Worm (Caenorhabditis elegans): Measurements from ENCODE around the gene K07F5.15.

Gene K07F5.15

ce11 chrIV:9867915-9868314 is 3.0 kb downstream of the K07F5.15 start:
- TF ChIP-seq gmeb-1 (tag; optimal IDR thresholded peaks at IDR 0.05) (peak; percentile 59), nhr-21 (tag; optimal IDR thresholded peaks at IDR 0.05) (peak; percentile 99), sma-3 (GFP tag; optimal IDR thresholded peaks at IDR 0.05) (peak; percentile 96), crh-2 (tag; optimal IDR thresholded peaks at IDR 0.05) (peak; percentile 49), lsy-2 (tag; optimal IDR thresholded peaks at IDR 0.05) (peak in 1 of 2 experiments; percentile 68), egl-27 (tag; optimal IDR thresholded peaks at IDR 0.05) (peak; percentile 48), blmp-1 (tag; optimal IDR thresholded peaks at IDR 0.05; ENCODE audit: insufficient read depth) (peak; percentile 91), F13H6.1 (tag; optimal IDR thresholded peaks at IDR 0.05) (peak; percentile 33), ztf-1 (GFP tag; conservative IDR thresholded peaks at IDR 0.05) (no peak), fos-1 (tag; optimal IDR thresholded peaks at IDR 0.05) (peak; percentile 42), nhr-129 (tag; optimal IDR thresholded peaks at IDR 0.05) (peak; percentile 63), unc-62 (GFP tag; optimal IDR thresholded peaks at IDR 0.05) (no peak), ztf-4 (tag; optimal IDR thresholded peaks at IDR 0.05) (peak; percentile 18), nhr-6 (tag; optimal IDR thresholded peaks at IDR 0.05) (peak; percentile 52), nhr-25 (tag; optimal IDR thresholded peaks at IDR 0.05) (peak; percentile 97), sma-9 (GFP tag; optimal IDR thresholded peaks at IDR 0.05) (peak; percentile 98), sma-9 (tag; optimal IDR thresholded peaks at IDR 0.05) (no peak), nhr-237 (tag; optimal IDR thresholded peaks at IDR 0.05) (no peak), lin-39 (tag; optimal IDR thresholded peaks at IDR 0.05) (no peak), alr-1 (tag; optimal IDR thresholded peaks at IDR 0.05) (no peak), zag-1 (tag; optimal IDR thresholded peaks at IDR 0.05) (no peak), mdl-1 (tag; optimal IDR thresholded peaks at IDR 0.05) (peak in 1 of 2 experiments; percentile 77)

ce11 chrIV:9869344-9869743 is 4.5 kb downstream of the K07F5.15 start:
- TF ChIP-seq ztf-1 (GFP tag; conservative IDR thresholded peaks at IDR 0.05), result no peak
- no peak for TF ChIP-seq nhr-237 (tag; optimal IDR thresholded peaks at IDR 0.05)
- TF ChIP-seq unc-39 (tag; optimal IDR thresholded peaks at IDR 0.05), result no peak
- no peak for TF ChIP-seq fos-1 (tag; optimal IDR thresholded peaks at IDR 0.05)
- no peak for TF ChIP-seq nhr-25 (tag; optimal IDR thresholded peaks at IDR 0.05)
- TF ChIP-seq F13H6.1 (tag; optimal IDR thresholded peaks at IDR 0.05), result no peak
- TF ChIP-seq C34F6.9 (tag; optimal IDR thresholded peaks at IDR 0.05), result no peak
- no peak for TF ChIP-seq dmd-4 (tag; optimal IDR thresholded peaks at IDR 0.05)
- no peak for TF ChIP-seq gmeb-1 (tag; optimal IDR thresholded peaks at IDR 0.05)
- TF ChIP-seq ztf-11 (tag; optimal IDR thresholded peaks at IDR 0.05), result no peak
- TF ChIP-seq ztf-4 (tag; optimal IDR thresholded peaks at IDR 0.05), result no peak
- no peak for TF ChIP-seq nhr-23 (tag; optimal IDR thresholded peaks at IDR 0.05)
- TF ChIP-seq elt-1 (tag; optimal IDR thresholded peaks at IDR 0.05), result no peak
- TF ChIP-seq ZK546.5 (tag; optimal IDR thresholded peaks at IDR 0.05), result no peak
- TF ChIP-seq sma-9 (GFP tag; optimal IDR thresholded peaks at IDR 0.05), result no peak
- no peak for TF ChIP-seq sma-9 (tag; optimal IDR thresholded peaks at IDR 0.05)

- TF ChIP-seq ama-1 (optimal IDR thresholded peaks at IDR 0.05), result no peak
- peak; percentile 9 for TF ChIP-seq sma-9 (GFP tag; optimal IDR thresholded peaks at IDR 0.05)
- TF ChIP-seq sma-9 (tag; optimal IDR thresholded peaks at IDR 0.05), result no peak
- TF ChIP-seq nhr-21 (tag; optimal IDR thresholded peaks at IDR 0.05), result no peak
- no peak for TF ChIP-seq mab-5 (tag; optimal IDR thresholded peaks at IDR 0.05)
- TF ChIP-seq nhr-25 (tag; optimal IDR thresholded peaks at IDR 0.05), result peak; percentile 53
Measured at ce11 chrIV:9872210-9872609, 7.3 kb downstream of the K07F5.15 start.

ce11 chrIV:9872786-9873185 is 7.9 kb downstream of the K07F5.15 start:
- peak; percentile 78 for TF ChIP-seq crh-2 (tag; optimal IDR thresholded peaks at IDR 0.05)
- TF ChIP-seq zag-1 (tag; optimal IDR thresholded peaks at IDR 0.05), result peak; percentile 57
- no peak for TF ChIP-seq ztf-4 (tag; optimal IDR thresholded peaks at IDR 0.05)
- no peak for TF ChIP-seq unc-39 (tag; optimal IDR thresholded peaks at IDR 0.05)
- TF ChIP-seq fos-1 (tag; optimal IDR thresholded peaks at IDR 0.05), result peak; percentile 81
- TF ChIP-seq F13H6.1 (tag; optimal IDR thresholded peaks at IDR 0.05), result peak; percentile 36
- peak; percentile 70 for TF ChIP-seq sma-9 (GFP tag; optimal IDR thresholded peaks at IDR 0.05)
- TF ChIP-seq sma-9 (tag; optimal IDR thresholded peaks at IDR 0.05), result no peak
- no peak for TF ChIP-seq nhr-10 (tag; optimal IDR thresholded peaks at IDR 0.05)
- TF ChIP-seq C34F6.9 (tag; optimal IDR thresholded peaks at IDR 0.05), result peak; percentile 35
- peak; percentile 9 for TF ChIP-seq unc-55 (GFP tag; optimal IDR thresholded peaks at IDR 0.05)
- TF ChIP-seq skn-1 (tag; optimal IDR thresholded peaks at IDR 0.05), result peak; percentile 32
- TF ChIP-seq lsy-2 (tag; optimal IDR thresholded peaks at IDR 0.05), result peak in 1 of 2 experiments; percentile 34
- peak; percentile 47 for TF ChIP-seq nhr-129 (tag; optimal IDR thresholded peaks at IDR 0.05)

ce11 chrIV:9873837-9874236 is 9.0 kb downstream of the K07F5.15 start:
- TF ChIP-seq skn-1 (tag; optimal IDR thresholded peaks at IDR 0.05), result no peak
- no peak for TF ChIP-seq Y55F3AM.14 (GFP tag; optimal IDR thresholded peaks at IDR 0.05)
- no peak for TF ChIP-seq sem-4 (tag; optimal IDR thresholded peaks at IDR 0.05)
- no peak for TF ChIP-seq elt-1 (tag; optimal IDR thresholded peaks at IDR 0.05)
- TF ChIP-seq nhr-23 (tag; optimal IDR thresholded peaks at IDR 0.05), result no peak
- TF ChIP-seq fos-1 (tag; optimal IDR thresholded peaks at IDR 0.05), result peak; percentile 64
- TF ChIP-seq ama-1 (optimal IDR thresholded peaks at IDR 0.05), result peak; percentile 36
- TF ChIP-seq egl-27 (tag; optimal IDR thresholded peaks at IDR 0.05), result peak; percentile 53
- TF ChIP-seq mbf-1 (tag; optimal IDR thresholded peaks at IDR 0.05), result no peak
- no peak for TF ChIP-seq nhr-10 (tag; optimal IDR thresholded peaks at IDR 0.05)
- no peak for TF ChIP-seq lin-11 (tag; optimal IDR thresholded peaks at IDR 0.05)
- peak; percentile 68 for TF ChIP-seq sma-9 (GFP tag; optimal IDR thresholded peaks at IDR 0.05)
- TF ChIP-seq sma-9 (tag; optimal IDR thresholded peaks at IDR 0.05), result no peak
- no peak for TF ChIP-seq nhr-12 (tag; optimal IDR thresholded peaks at IDR 0.05)
- TF ChIP-seq aly-2 (tag; optimal IDR thresholded peaks at IDR 0.05), result no peak
- no peak for TF ChIP-seq ztf-1 (GFP tag; conservative IDR thresholded peaks at IDR 0.05)
- no peak for TF ChIP-seq snpc-4 (tag; optimal IDR thresholded peaks at IDR 0.05)
- TF ChIP-seq nhr-25 (tag; optimal IDR thresholded peaks at IDR 0.05), result peak; percentile 25
- no peak for TF ChIP-seq alr-1 (tag; optimal IDR thresholded peaks at IDR 0.05)
- TF ChIP-seq lin-39 (tag; optimal IDR thresholded peaks at IDR 0.05), result no peak
- no peak for TF ChIP-seq zag-1 (tag; optimal IDR thresholded peaks at IDR 0.05)
- TF ChIP-seq lsy-2 (tag; optimal IDR thresholded peaks at IDR 0.05), result peak in 1 of 2 experiments; percentile 56
- TF ChIP-seq peb-1 (tag; optimal IDR thresholded peaks at IDR 0.05), result no peak
